Fruit fly (Drosophila melanogaster): ENCODE data around the gene CG7059.

CG7059 gene

DNA sequence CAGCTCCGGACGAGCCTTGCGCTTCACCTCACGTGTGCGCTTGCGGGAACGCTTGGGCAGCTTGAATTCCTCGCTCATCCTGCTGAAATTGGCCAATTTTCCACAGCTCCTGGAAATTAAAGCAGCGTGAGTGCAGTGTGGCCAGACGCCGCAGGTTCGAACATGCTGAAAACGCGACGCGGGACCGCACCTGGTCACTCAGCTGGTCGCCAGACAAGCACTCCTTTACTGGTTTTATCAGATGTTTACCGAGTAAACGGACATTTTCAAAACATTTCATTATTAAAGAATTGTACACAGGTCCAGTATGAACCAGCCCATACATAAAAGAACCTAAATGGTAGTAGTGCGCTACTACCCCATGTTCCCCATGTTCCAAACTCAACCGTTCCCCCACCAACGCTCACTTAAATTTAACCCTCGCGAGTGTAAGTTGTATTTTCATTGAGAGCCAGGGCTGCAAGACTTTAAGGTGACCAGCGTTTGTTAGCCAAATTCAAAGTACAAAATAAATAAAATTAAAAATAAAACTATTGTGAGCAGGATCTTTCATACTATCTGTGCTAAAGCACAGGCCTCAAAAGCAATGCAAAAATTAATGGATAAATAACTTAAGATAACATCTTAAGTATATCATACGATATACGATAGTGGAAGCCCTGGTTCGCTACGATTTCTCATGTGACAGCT lies 27.2 kb upstream of the CG7059 start, which contains the start of the genes JMJD6, CG7071 and Muted (continued):
- peak; percentile 90 for TF ChIP-seq Atf6 (GFP tag; IDR thresholded peaks at IDR 0.05)
- peak in 1 of 2 experiments; percentile 75 for TF ChIP-seq insv (GFP tag; optimal IDR thresholded peaks at IDR 0.05)
- no peak for TF ChIP-seq Lpt (GFP tag; optimal IDR thresholded peaks at IDR 0.05)
- peak; percentile 54 for TF ChIP-seq trh (GFP tag; optimal IDR thresholded peaks at IDR 0.05)
- peak; percentile 82 for TF ChIP-seq slp2 (GFP tag; optimal IDR thresholded peaks at IDR 0.05)
- TF ChIP-seq CG10462 (GFP tag; optimal IDR thresholded peaks at IDR 0.05), result peak; percentile 79
- peak; percentile 79 for TF ChIP-seq jigr1 (GFP tag; IDR thresholded peaks at IDR 0.05)
- peak; percentile 89 for TF ChIP-seq CG13624 (GFP tag; optimal IDR thresholded peaks at IDR 0.05)
- TF ChIP-seq Dll (GFP tag; IDR thresholded peaks at IDR 0.05; ENCODE audit: partially characterized antibody), result peak; percentile 95
- peak; percentile 92 for TF ChIP-seq CG6689 (GFP tag; IDR thresholded peaks at IDR 0.05)
- TF ChIP-seq wdn (GFP tag; IDR thresholded peaks at IDR 0.05), result peak; percentile 84
- peak; percentile 71 for TF ChIP-seq Sry-δ (GFP tag; optimal IDR thresholded peaks at IDR 0.05)
- TF ChIP-seq pros (GFP tag; optimal IDR thresholded peaks at IDR 0.05), result peak; percentile 25
- TF ChIP-seq CkIIα-i1 (GFP tag; IDR thresholded peaks at IDR 0.05), result no peak
- TF ChIP-seq az2 (GFP tag; optimal IDR thresholded peaks at IDR 0.05), result peak; percentile 94
- TF ChIP-seq usp (GFP tag; optimal IDR thresholded peaks at IDR 0.05), result no peak
- peak; percentile 58; the same call in 1 of the 3 replicates for TF ChIP-seq CG14860 (GFP tag; IDR thresholded peaks at IDR 0.05; ENCODE audit: partially characterized antibody)
- peak; percentile 73 for TF ChIP-seq gsb-n (tag; optimal IDR thresholded peaks at IDR 0.05)
- peak; percentile 86 for TF ChIP-seq CG17568 (GFP tag; optimal IDR thresholded peaks at IDR 0.05)
- TF ChIP-seq Ravus (GFP tag; IDR thresholded peaks at IDR 0.05), result peak; percentile 53
- no peak for TF ChIP-seq CG1832 (GFP tag; optimal IDR thresholded peaks at IDR 0.05)
- TF ChIP-seq lola (GFP tag; optimal IDR thresholded peaks at IDR 0.05), result peak in 1 of 3 experiments; percentile 88
- peak; percentile 76 for TF ChIP-seq CG18262 (tag; optimal IDR thresholded peaks at IDR 0.05)
- TF ChIP-seq chinmo (GFP tag; IDR thresholded peaks at IDR 0.05; ENCODE audit: partially characterized antibody), result no peak
- peak; percentile 86 for TF ChIP-seq Atf3 (GFP tag; optimal IDR thresholded peaks at IDR 0.05)
- TF ChIP-seq CG9797 (GFP tag; optimal IDR thresholded peaks at IDR 0.05), result peak; percentile 89
- TF ChIP-seq CG30403 (GFP tag; optimal IDR thresholded peaks at IDR 0.05), result peak; percentile 96
- peak; percentile 90 for TF ChIP-seq CG30020 (tag; optimal IDR thresholded peaks at IDR 0.05)
- TF ChIP-seq Drgx (GFP tag; IDR thresholded peaks at IDR 0.05), result peak; percentile 85
- TF ChIP-seq nau (GFP tag; optimal IDR thresholded peaks at IDR 0.05), result peak; percentile 80
- peak; percentile 91 for TF ChIP-seq CG10366 (GFP tag; IDR thresholded peaks at IDR 0.05)
- peak; percentile 92 for TF ChIP-seq PHDP (tag; optimal IDR thresholded peaks at IDR 0.05)
- peak; percentile 85 for TF ChIP-seq CG7839 (tag; optimal IDR thresholded peaks at IDR 0.05)
- TF ChIP-seq fd102C (GFP tag; optimal IDR thresholded peaks at IDR 0.05), result peak; percentile 45
- peak; percentile 80 for TF ChIP-seq CG31224 (GFP tag; IDR thresholded peaks at IDR 0.05)
- TF ChIP-seq Xrp1 (GFP tag; IDR thresholded peaks at IDR 0.05), result peak; percentile 94
- TF ChIP-seq crc (GFP tag; optimal IDR thresholded peaks at IDR 0.05), result peak; percentile 77
- TF ChIP-seq sqz (GFP tag; optimal IDR thresholded peaks at IDR 0.05), result peak; percentile 77
- peak; percentile 78 for TF ChIP-seq Nf-YC (tag; optimal IDR thresholded peaks at IDR 0.05)
- peak; percentile 92 for TF ChIP-seq Chrac-16 (GFP tag; optimal IDR thresholded peaks at IDR 0.05)
- peak; percentile 95 for TF ChIP-seq CG15696 (tag; optimal IDR thresholded peaks at IDR 0.05)
- TF ChIP-seq tio (GFP tag; optimal IDR thresholded peaks at IDR 0.05), result peak; percentile 86
- TF ChIP-seq CG15514 (GFP tag; optimal IDR thresholded peaks at IDR 0.05), result peak; percentile 92
- TF ChIP-seq dpn (GFP tag; optimal IDR thresholded peaks at IDR 0.05), result peak; percentile 88 to 94
- peak; percentile 73 for TF ChIP-seq en (GFP tag; optimal IDR thresholded peaks at IDR 0.05)
- TF ChIP-seq MTF-1 (GFP tag; optimal IDR thresholded peaks at IDR 0.05; ENCODE audit: borderline replicate concordance), result peak; percentile 76
- peak; percentile 56 for TF ChIP-seq Sry-β (GFP tag; optimal IDR thresholded peaks at IDR 0.05)
- peak; percentile 88 for TF ChIP-seq Camta (GFP tag; optimal IDR thresholded peaks at IDR 0.05)
- peak; percentile 76 for TF ChIP-seq ERR (GFP tag; optimal IDR thresholded peaks at IDR 0.05)
